Fruit fly (Drosophila melanogaster): ENCODE results near the gene Nnf1b.

DNA sequence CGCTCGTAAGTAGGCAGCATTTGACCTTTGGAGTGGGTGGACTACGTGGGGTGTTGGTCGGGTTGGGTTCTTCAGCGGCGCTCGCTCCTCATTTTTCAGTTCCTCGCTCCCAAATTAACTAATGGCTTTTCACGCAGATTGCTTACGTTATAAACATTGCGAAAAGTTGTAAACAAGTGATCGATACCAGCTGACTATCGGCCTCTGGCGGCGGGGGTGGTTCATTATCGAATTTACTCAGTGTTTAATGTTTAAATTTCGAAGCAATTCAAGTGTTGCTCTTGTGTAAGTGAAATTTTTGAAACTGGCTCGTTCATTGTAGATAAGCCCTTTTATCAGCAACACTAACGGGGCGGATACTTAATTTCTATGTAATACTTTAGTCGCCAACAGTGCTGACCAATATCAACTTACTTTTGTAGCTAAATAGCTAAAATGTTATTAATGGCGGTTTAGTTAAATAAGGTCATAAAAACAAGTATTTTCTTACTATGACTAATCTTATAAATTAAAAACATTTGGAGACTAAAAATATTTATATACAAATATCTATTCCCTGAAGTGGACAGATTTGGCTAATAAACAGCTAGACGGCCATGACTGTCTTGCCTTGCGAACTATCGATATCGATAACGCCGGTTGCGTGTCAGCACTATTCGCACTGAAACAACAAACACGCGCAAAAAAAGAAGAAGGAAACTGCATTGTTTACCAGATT is 9.1 kb downstream of the Nnf1b start, which contains the start of the genes PGAP2 and Clp:
- TF ChIP-seq CG9932 (GFP tag; IDR thresholded peaks at IDR 0.05) (peak; percentile 85), CG10431 (GFP tag; optimal IDR thresholded peaks at IDR 0.05) (no peak), CG14965 (GFP tag; optimal IDR thresholded peaks at IDR 0.05; ENCODE audit: borderline replicate concordance) (no peak), Scr (GFP tag; IDR thresholded peaks at IDR 0.05; ENCODE audit: partially characterized antibody) (peak; percentile 67; the same call in 1 of the 2 replicates), CG5180 (GFP tag; optimal IDR thresholded peaks at IDR 0.05) (peak; percentile 46), CG9817 (tag; optimal IDR thresholded peaks at IDR 0.05) (peak; percentile 83), unpg (GFP tag; optimal IDR thresholded peaks at IDR 0.05) (peak; percentile 69), CG7963 (GFP tag; IDR thresholded peaks at IDR 0.05; ENCODE audit: partially characterized antibody) (no peak), Asciz (GFP tag; optimal IDR thresholded peaks at IDR 0.05) (no peak)

Measured in whole organism, embryonic.